Worm (Caenorhabditis elegans) whole organism, L4 larva: ENCODE results near the gene H20J04.7.

Source experiments
- ceh-82 ChIP-seq: sonication (generic microtip); optimal IDR thresholded peaks from 2 replicates; lab custom pipeline; 2017; ENCODE audit warnings: missing biosample characterization, missing genetic modification characterization
- egl-43 ChIP-seq: fragments of 200-800 bp; sonication (Bioruptor generic); IDR thresholded peaks from 2 replicates; pipeline ENCODE4 v1.3.6; 2022; ENCODE audit warnings: missing genetic modification reagents, missing genetic modification characterization, missing compliant biosample characterization
- fkh-10 ChIP-seq: fragments of 150-350 bp; optimal IDR thresholded peaks from 2 replicates; lab custom pipeline; 2014; ENCODE audit warnings: missing biosample characterization, missing genetic modification reagents, missing genetic modification characterization
- lsy-2 ChIP-seq, 2 experiments: fragments of 150-350 bp in 1 of 2; sonication (generic microtip) in 1 of 2; optimal IDR thresholded peaks; 2 replicates each; lab custom pipeline; 2014 to 2017; ENCODE audit warnings: missing biosample characterization in 2 of 2, missing genetic modification characterization in 2 of 2
- nhr-25 ChIP-seq: sonication (generic microtip); optimal IDR thresholded peaks from 2 replicates; lab custom pipeline; 2017; ENCODE audit warnings: missing genetic modification characterization, mild to moderate bottlenecking, missing compliant biosample characterization, antibody characterized with exemption, moderate library complexity, borderline replicate concordance; ENCODE audit not compliant: insufficient read depth
- pqm-1 ChIP-seq: sonication (generic microtip); optimal IDR thresholded peaks from 2 replicates; lab custom pipeline; 2017; ENCODE audit warnings: missing biosample characterization, missing genetic modification characterization
- snpc-4 ChIP-seq: fragments of 150-350 bp; optimal IDR thresholded peaks from 2 replicates; lab custom pipeline; 2014; ENCODE audit warnings: missing biosample characterization, missing genetic modification characterization
- spr-1 ChIP-seq: sonication (generic microtip); optimal IDR thresholded peaks from 2 replicates; lab custom pipeline; 2016; ENCODE audit warnings: mild to moderate bottlenecking, missing genetic modification characterization, missing compliant biosample characterization
- unc-39 ChIP-seq: sonication (generic microtip); optimal IDR thresholded peaks from 2 replicates; lab custom pipeline; 2017; ENCODE audit warnings: missing biosample characterization, missing genetic modification characterization
- unc-62 ChIP-seq, 3 experiments: fragments of 150-350 bp in 1 of 3; sonication (generic microtip); optimal IDR thresholded peaks in 2 of 3; peaks in 1 of 3; 1 replicate in 1 of 3; 2 replicates in 2 of 3; lab custom pipeline; 2014 to 2017; ENCODE audit warnings: missing biosample characterization in 3 of 3, missing genetic modification characterization in 3 of 3, missing genetic modification reagents in 3 of 3, missing genotype in 1 of 3
- ztf-11 ChIP-seq: fragments of 150-350 bp; optimal IDR thresholded peaks from 2 replicates; lab custom pipeline; 2014; ENCODE audit warnings: missing biosample characterization, missing genetic modification characterization

DNA sequence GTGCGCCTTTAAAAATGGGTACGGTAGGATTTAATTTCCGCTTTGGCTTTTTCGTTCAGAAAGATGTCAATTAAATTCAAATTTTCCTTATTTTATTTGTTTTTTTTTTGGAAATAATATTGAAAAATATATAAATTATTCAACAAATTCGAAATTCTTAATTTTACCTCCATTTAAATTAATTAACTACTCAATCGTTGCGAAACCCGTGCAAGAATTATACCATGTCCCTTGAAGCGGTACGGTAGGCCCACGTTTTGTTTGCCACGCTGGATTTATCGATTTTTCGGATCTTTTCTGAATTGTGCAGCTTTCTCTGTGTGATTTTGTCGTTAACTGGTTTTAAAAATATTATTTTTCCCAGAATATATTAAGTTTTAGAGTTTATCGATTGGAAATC is 34.7 kb downstream of the H20J04.7 start, which contains the start of gene Y52E8A.2:
- TF ChIP-seq ztf-11: no peak
- TF ChIP-seq fkh-10 (GFP tag; lab: Kevin White, UChicago): no peak
- no peak for TF ChIP-seq lsy-2 (tag; optimal IDR thresholded peaks at IDR 0.05; lab: Kevin White, UChicago)
- no peak for TF ChIP-seq ceh-82 (tag; lab: Kevin White, UChicago)
- no peak for TF ChIP-seq egl-43
- TF ChIP-seq pqm-1: no peak
- TF ChIP-seq unc-62 (GFP tag; optimal IDR thresholded peaks at IDR 0.05 in 1 of 2; lab: Kevin White, UChicago): no peak
- TF ChIP-seq unc-62 (tag; optimal IDR thresholded peaks at IDR 0.05; lab: Kevin White, UChicago): no peak
- TF ChIP-seq spr-1 (tag; lab: Kevin White, UChicago): no peak
- TF ChIP-seq nhr-25 (tag; lab: Kevin White, UChicago): no peak
- no peak for TF ChIP-seq unc-39
- no peak for TF ChIP-seq snpc-4 (tag; lab: Kevin White, UChicago)
